Worm (Caenorhabditis elegans) whole organism, L4 larva: ENCODE data around the gene unc-116.
A peak's percentile ranks its signal among the peaks of the same experiment; 100 is the strongest.

Source experiments
- T26A8.4 ChIP-seq: fragments of 200-800 bp; sonication (Bioruptor generic); IDR thresholded peaks from 2 replicates; pipeline ENCODE4 v1.3.6; 2022; ENCODE audit warnings: missing genetic modification characterization, missing compliant biosample characterization
- Y48G9A.11 ChIP-seq: fragments of 200-800 bp; sonication (Bioruptor generic); IDR thresholded peaks from 2 replicates; pipeline ENCODE4 v1.3.6; 2022; ENCODE audit warnings: missing genetic modification reagents, missing genetic modification characterization, missing compliant biosample characterization
- Y5F2A.4 ChIP-seq: fragments of 200-800 bp; sonication (Bioruptor generic); optimal IDR thresholded peaks from 2 replicates; lab custom pipeline; 2018; ENCODE audit warnings: mild to moderate bottlenecking, missing genetic modification characterization, missing compliant biosample characterization
- Y75B8A.6 ChIP-seq: fragments of 200-800 bp; sonication (Bioruptor generic); IDR thresholded peaks from 2 replicates; pipeline ENCODE4 v1.3.6; 2022; ENCODE audit warnings: missing genetic modification reagents, missing genetic modification characterization, missing compliant biosample characterization
- aly-2 ChIP-seq: sonication (generic microtip); optimal IDR thresholded peaks from 2 replicates; lab custom pipeline; 2018; ENCODE audit warnings: missing biosample characterization, missing genetic modification characterization
- ama-1 ChIP-seq: fragments of 150-350 bp; optimal IDR thresholded peaks from 2 replicates; lab custom pipeline; 2014; ENCODE audit warnings: inconsistent platforms, mixed read lengths
- ceh-32 ChIP-seq: sonication (generic microtip); optimal IDR thresholded peaks from 2 replicates; lab custom pipeline; 2016; ENCODE audit warnings: mild to moderate bottlenecking, missing genetic modification characterization, missing compliant biosample characterization; ENCODE audit not compliant: poor library complexity
- ceh-44 ChIP-seq: fragments of 200-800 bp; sonication (Bioruptor generic); IDR thresholded peaks from 2 replicates; pipeline ENCODE4 v1.3.6; 2022; ENCODE audit warnings: missing genetic modification reagents, missing genetic modification characterization, missing compliant biosample characterization
- ceh-82 ChIP-seq: sonication (generic microtip); optimal IDR thresholded peaks from 2 replicates; lab custom pipeline; 2017; ENCODE audit warnings: missing biosample characterization, missing genetic modification characterization
- cey-2 ChIP-seq: sonication (generic microtip); optimal IDR thresholded peaks from 3 replicates; lab custom pipeline; 2017; ENCODE audit warnings: missing genetic modification characterization, mild to moderate bottlenecking, missing compliant biosample characterization, antibody characterized with exemption, borderline replicate concordance; ENCODE audit not compliant: insufficient read depth
- daf-16 ChIP-seq, 3 experiments: sonication (generic microtip); optimal IDR thresholded peaks; 2 replicates each; lab custom pipeline; 2016 to 2017; ENCODE audit warnings: missing genetic modification characterization in 3 of 3, missing genetic modification reagents in 3 of 3, mild to moderate bottlenecking in 2 of 3, missing compliant biosample characterization in 2 of 3, missing biosample characterization in 1 of 3, moderate library complexity in 1 of 3
- daf-19 ChIP-seq: fragments of 200-800 bp; sonication (Bioruptor generic); conservative IDR thresholded peaks from 2 replicates; pipeline ENCODE4 v1.3.6; 2022; ENCODE audit warnings: missing genetic modification characterization, missing compliant biosample characterization
- dmd-6 ChIP-seq: fragments of 200-800 bp; sonication (Bioruptor generic); IDR thresholded peaks from 2 replicates; pipeline ENCODE4 v1.3.6; 2022; ENCODE audit warnings: missing genetic modification reagents, missing genetic modification characterization, missing compliant biosample characterization
- dmd-9 ChIP-seq: fragments of 200-800 bp; sonication (Bioruptor generic); IDR thresholded peaks from 2 replicates; pipeline ENCODE4 v1.3.6; 2022; ENCODE audit warnings: missing genetic modification reagents, missing genetic modification characterization, missing compliant biosample characterization
- dpl-1 ChIP-seq: fragments of 150-350 bp; optimal IDR thresholded peaks from 2 replicates; lab custom pipeline; 2014; ENCODE audit warnings: missing biosample characterization, missing genetic modification reagents, missing genetic modification characterization
- duxl-1 ChIP-seq: sonication (generic microtip); optimal IDR thresholded peaks from 2 replicates; lab custom pipeline; 2016; ENCODE audit warnings: mild to moderate bottlenecking, missing genetic modification characterization, moderate library complexity, missing compliant biosample characterization; ENCODE audit not compliant: poor library complexity
- dve-1 ChIP-seq: sonication (generic microtip); optimal IDR thresholded peaks from 2 replicates; lab custom pipeline; 2017; ENCODE audit warnings: antibody characterized with exemption, mild to moderate bottlenecking, missing genetic modification characterization, missing compliant biosample characterization; ENCODE audit not compliant: insufficient read depth
- hif-1 ChIP-seq, 2 experiments: sonication (generic microtip); optimal IDR thresholded peaks; 2 replicates each; lab custom pipeline; 2016 to 2017; ENCODE audit warnings: missing compliant biosample characterization in 2 of 2, missing genetic modification characterization in 2 of 2, missing genetic modification reagents in 2 of 2, missing genotype in 2 of 2, mild to moderate bottlenecking in 1 of 2
- hlh-30 ChIP-seq: sonication (generic microtip); optimal IDR thresholded peaks from 2 replicates; lab custom pipeline; 2017; ENCODE audit warnings: antibody characterized with exemption, mild to moderate bottlenecking, missing genetic modification characterization, missing compliant biosample characterization; ENCODE audit not compliant: insufficient read depth
- lin-1 ChIP-seq: fragments of 200-800 bp; sonication (Bioruptor generic); IDR thresholded peaks from 2 replicates; pipeline ENCODE4 v1.3.6; 2022; ENCODE audit warnings: missing genetic modification reagents, missing genetic modification characterization, missing compliant biosample characterization
- lin-13 ChIP-seq: fragments of 150-350 bp; optimal IDR thresholded peaks from 2 replicates; lab custom pipeline; 2014; ENCODE audit warnings: missing biosample characterization, missing genetic modification reagents, missing genetic modification characterization
- lin-15B ChIP-seq: fragments of 150-350 bp; sonication (generic microtip); optimal IDR thresholded peaks from 3 replicates; lab custom pipeline; 2014; ENCODE audit warnings: missing biosample characterization, missing genetic modification characterization
- madf-9 ChIP-seq: fragments of 200-800 bp; sonication (Bioruptor generic); conservative IDR thresholded peaks from 2 replicates; pipeline ENCODE4 v1.3.6; 2022; ENCODE audit warnings: missing genetic modification reagents, missing genetic modification characterization, missing compliant biosample characterization
- mes-2 ChIP-seq: sonication (generic microtip); optimal IDR thresholded peaks from 2 replicates; lab custom pipeline; 2016; ENCODE audit warnings: missing genotype, mild to moderate bottlenecking, missing genetic modification characterization, missing compliant biosample characterization; ENCODE audit not compliant: poor library complexity, severe bottlenecking
- nhr-102 ChIP-seq: sonication (generic microtip); optimal IDR thresholded peaks from 2 replicates; lab custom pipeline; 2016; ENCODE audit warnings: mild to moderate bottlenecking, missing genetic modification characterization, moderate library complexity, missing compliant biosample characterization
- nhr-11 ChIP-seq: fragments of 150-350 bp; optimal IDR thresholded peaks from 2 replicates; lab custom pipeline; 2014; ENCODE audit warnings: missing biosample characterization, missing genetic modification characterization
- nhr-237 ChIP-seq: sonication (generic microtip); optimal IDR thresholded peaks from 2 replicates; lab custom pipeline; 2017; ENCODE audit warnings: missing biosample characterization, missing genetic modification characterization
- nhr-25 ChIP-seq: sonication (generic microtip); optimal IDR thresholded peaks from 2 replicates; lab custom pipeline; 2017; ENCODE audit warnings: missing genetic modification characterization, mild to moderate bottlenecking, missing compliant biosample characterization, antibody characterized with exemption, moderate library complexity, borderline replicate concordance; ENCODE audit not compliant: insufficient read depth
- nhr-41 ChIP-seq: fragments of 200-800 bp; sonication (Bioruptor generic); IDR thresholded peaks from 2 replicates; pipeline ENCODE4 v1.3.6; 2022; ENCODE audit warnings: missing genetic modification reagents, missing genetic modification characterization, missing compliant biosample characterization
- nhr-48 ChIP-seq: sonication (generic microtip); optimal IDR thresholded peaks from 2 replicates; lab custom pipeline; 2016; ENCODE audit warnings: mild to moderate bottlenecking, missing genetic modification characterization, missing compliant biosample characterization
- nhr-6 ChIP-seq: fragments of 150-350 bp; optimal IDR thresholded peaks from 2 replicates; lab custom pipeline; 2014; ENCODE audit warnings: missing biosample characterization, missing genetic modification characterization
- nhr-77 ChIP-seq: fragments of 150-350 bp; optimal IDR thresholded peaks from 2 replicates; lab custom pipeline; 2014; ENCODE audit warnings: missing biosample characterization, missing genetic modification characterization
- pha-4 ChIP-seq, 2 experiments: fragments of 150-350 bp in 1 of 2; fragments of 200-800 bp in 1 of 2; sonication (Bioruptor generic) in 1 of 2; IDR thresholded peaks in 1 of 2; optimal IDR thresholded peaks in 1 of 2; 2 replicates each; pipeline versions ENCODE4 v1.3.6 to Lab custom; 2014 to 2022; ENCODE audit warnings: missing genetic modification characterization in 2 of 2, missing genetic modification reagents in 2 of 2, missing biosample characterization in 1 of 2, missing compliant biosample characterization in 1 of 2
- php-3 ChIP-seq: fragments of 200-800 bp; sonication (Bioruptor generic); IDR thresholded peaks from 2 replicates; pipeline ENCODE4 v1.3.6; 2022; ENCODE audit warnings: missing genetic modification reagents, missing genetic modification characterization, missing compliant biosample characterization
- pqm-1 ChIP-seq: sonication (generic microtip); optimal IDR thresholded peaks from 2 replicates; lab custom pipeline; 2017; ENCODE audit warnings: missing biosample characterization, missing genetic modification characterization
- rbr-2 ChIP-seq: sonication (generic microtip); optimal IDR thresholded peaks from 2 replicates; lab custom pipeline; 2016; ENCODE audit warnings: missing genotype, missing genetic modification characterization, missing compliant biosample characterization
- saeg-2 ChIP-seq: fragments of 200-800 bp; sonication (Bioruptor generic); IDR thresholded peaks from 2 replicates; pipeline ENCODE4 v1.3.6; 2022; ENCODE audit warnings: missing genetic modification reagents, missing genetic modification characterization, missing compliant biosample characterization
- sdz-12 ChIP-seq: fragments of 200-800 bp; sonication (Bioruptor generic); optimal IDR thresholded peaks from 2 replicates; lab custom pipeline; 2018; ENCODE audit warnings: mild to moderate bottlenecking, missing genetic modification characterization, missing compliant biosample characterization
- set-16 ChIP-seq: fragments of 200-800 bp; sonication (Bioruptor generic); IDR thresholded peaks from 2 replicates; pipeline ENCODE4 v1.3.6; 2022; ENCODE audit warnings: missing genetic modification reagents, missing genetic modification characterization, missing compliant biosample characterization
- spr-3 ChIP-seq: fragments of 200-800 bp; sonication (Bioruptor generic); optimal IDR thresholded peaks from 2 replicates; lab custom pipeline; 2018; ENCODE audit warnings: mild to moderate bottlenecking, missing genetic modification characterization, missing compliant biosample characterization
- unc-39 ChIP-seq: sonication (generic microtip); optimal IDR thresholded peaks from 2 replicates; lab custom pipeline; 2017; ENCODE audit warnings: missing biosample characterization, missing genetic modification characterization
- vab-7 ChIP-seq: fragments of 200-800 bp; sonication (Bioruptor generic); IDR thresholded peaks from 2 replicates; pipeline ENCODE4 v1.3.6; 2022; ENCODE audit warnings: missing genetic modification reagents, missing genetic modification characterization, missing compliant biosample characterization
- zag-1 ChIP-seq: fragments of 150-350 bp; optimal IDR thresholded peaks from 2 replicates; lab custom pipeline; 2014; ENCODE audit warnings: missing biosample characterization, missing genetic modification characterization
- zfp-2 ChIP-seq: sonication (generic microtip); optimal IDR thresholded peaks from 2 replicates; lab custom pipeline; 2016; ENCODE audit warnings: mild to moderate bottlenecking, missing genetic modification characterization, missing compliant biosample characterization
- ztf-11 ChIP-seq: fragments of 150-350 bp; optimal IDR thresholded peaks from 2 replicates; lab custom pipeline; 2014; ENCODE audit warnings: missing biosample characterization, missing genetic modification characterization
- ztf-7 ChIP-seq: fragments of 150-350 bp; optimal IDR thresholded peaks from 2 replicates; lab custom pipeline; 2014; ENCODE audit warnings: missing biosample characterization, missing genetic modification characterization

unc-116 gene

DNA sequence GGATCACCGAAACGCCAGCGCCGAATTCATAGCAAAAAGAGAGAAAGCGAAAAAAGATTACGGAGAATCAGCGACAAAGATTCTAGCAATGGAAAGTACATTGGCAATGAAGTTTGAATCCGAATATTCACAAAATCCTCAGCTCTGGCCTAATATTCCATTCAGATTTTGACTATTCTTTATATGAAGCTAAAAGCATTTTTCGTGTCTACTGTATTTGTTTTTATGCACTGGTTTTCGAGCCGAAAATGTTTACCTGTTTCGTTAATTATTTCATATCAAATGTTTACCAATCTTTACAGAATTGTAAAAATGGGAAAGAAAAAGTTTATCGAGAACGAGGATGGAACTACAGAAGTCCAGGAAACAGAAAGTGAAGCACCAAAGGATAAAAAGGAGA lies 46.7 kb downstream of the unc-116 start, which contains the start of gene F10E9.4:
F10E9.4 (plus strand) TSS at position 301 of the 400 bp plus-strand sequence.
- TF ChIP-seq aly-2 (tag; lab: Kevin White, UChicago) (no peak), ceh-44 (no peak), pha-4 (GFP tag; IDR thresholded peaks at IDR 0.05; lab: Robert Waterston, UW) (no peak), pha-4 (tag; optimal IDR thresholded peaks at IDR 0.05; lab: Kevin White, UChicago) (no peak), rbr-2 (tag; lab: Kevin White, UChicago) (no peak), nhr-6 (tag; lab: Kevin White, UChicago) (no peak)

- TF ChIP-seq unc-39 (tag; lab: Kevin White, UChicago) = no peak
- TF ChIP-seq zfp-2 = peak; percentile 47
- no peak; the same call in 1 of the 2 replicates for TF ChIP-seq T26A8.4 (GFP tag; lab: Robert Waterston, UW)
- no peak for TF ChIP-seq nhr-11 (tag; lab: Kevin White, UChicago)
- peak; percentile 99 for TF ChIP-seq Y48G9A.11
- TF ChIP-seq nhr-77 (tag; lab: Kevin White, UChicago) = peak; percentile 57
- TF ChIP-seq dpl-1 (GFP tag; lab: Kevin White, UChicago) = peak; percentile 96
- TF ChIP-seq duxl-1 (tag; lab: Kevin White, UChicago) = peak; percentile 88
- peak; percentile 54 for TF ChIP-seq nhr-102
- 0 out of 2 replicates have a peak, but pooled peaks have one; percentile 56 for TF ChIP-seq vab-7
- TF ChIP-seq zag-1 (tag; lab: Kevin White, UChicago) = no peak
- no peak for TF ChIP-seq saeg-2 (GFP tag; lab: Robert Waterston, UW)
- TF ChIP-seq daf-19 (GFP tag; lab: Robert Waterston, UW) = 0 out of 2 replicates have a peak, but pooled peaks have one; percentile 7
- TF ChIP-seq set-16 (GFP tag; lab: Robert Waterston, UW) = no peak
- no peak for TF ChIP-seq nhr-237 (tag; lab: Kevin White, UChicago)
- TF ChIP-seq dmd-9 (GFP tag; lab: Robert Waterston, UW) = peak; percentile 96
- TF ChIP-seq lin-1 (GFP tag; lab: Robert Waterston, UW) = peak; percentile 71; the same call in 1 of the 2 replicates
- peak; percentile 100 for TF ChIP-seq mes-2 (tag; lab: Kevin White, UChicago)
- peak in 1 of 2 experiments; percentile 27 for TF ChIP-seq daf-16 (GFP tag; optimal IDR thresholded peaks at IDR 0.05; lab: Kevin White, UChicago)
- TF ChIP-seq daf-16 (tag; optimal IDR thresholded peaks at IDR 0.05; lab: Kevin White, UChicago) = peak; percentile 56
- peak in 1 of 2 experiments; percentile 93 for TF ChIP-seq hif-1 (tag; optimal IDR thresholded peaks at IDR 0.05; lab: Kevin White, UChicago)
- no peak for TF ChIP-seq nhr-41 (GFP tag; lab: Robert Waterston, UW)
- peak; percentile 70 for TF ChIP-seq ztf-7 (tag; lab: Kevin White, UChicago)
- TF ChIP-seq pqm-1 (tag; lab: Kevin White, UChicago) = peak; percentile 25
- TF ChIP-seq nhr-25 (tag; lab: Kevin White, UChicago) = no peak
- peak; percentile 68 for TF ChIP-seq sdz-12 (GFP tag; lab: Kevin White, UChicago)
- TF ChIP-seq cey-2 = no peak
- TF ChIP-seq ceh-32 (tag; lab: Kevin White, UChicago) = no peak
- TF ChIP-seq nhr-6 (tag; lab: Kevin White, UChicago) = peak; percentile 45
- no peak for TF ChIP-seq ama-1 (lab: Kevin White, UChicago)
- TF ChIP-seq dmd-6 (GFP tag; lab: Robert Waterston, UW) = peak; percentile 83
- peak; percentile 24 for TF ChIP-seq nhr-48 (tag; lab: Kevin White, UChicago)
- TF ChIP-seq hlh-30 (tag; lab: Kevin White, UChicago) = peak; percentile 63
- TF ChIP-seq php-3 (GFP tag; lab: Robert Waterston, UW) = no peak
- TF ChIP-seq lin-15B (tag; lab: Kevin White, UChicago) = peak; percentile 45
- TF ChIP-seq spr-3 (GFP tag; lab: Kevin White, UChicago) = no peak
- TF ChIP-seq lin-13 (GFP tag; lab: Kevin White, UChicago) = peak; percentile 27
- no peak for TF ChIP-seq Y75B8A.6
- TF ChIP-seq Y5F2A.4 (GFP tag; lab: Kevin White, UChicago) = no peak
- no peak for TF ChIP-seq ceh-82
- peak; percentile 76 for TF ChIP-seq rbr-2 (tag; lab: Kevin White, UChicago)
- peak; percentile 86 for TF ChIP-seq dve-1 (tag; lab: Kevin White, UChicago)
- TF ChIP-seq ztf-11 (tag; lab: Kevin White, UChicago) = no peak
- TF ChIP-seq madf-9 (GFP tag; lab: Robert Waterston, UW) = peak; percentile 61; the same call in 1 of the 2 replicates
These were observed 47.6 kb downstream of the unc-116 start, which contains the start of the genes F10E9.7 and F10E9.5 for ce11 chrIII:8307356-8307755. F10E9.7 (minus strand) TSS chrIII:8307441. F10E9.5 (plus strand) TSS chrIII:8307592.
